Fruit fly (Drosophila melanogaster) whole organism, embryonic: Measurements from ENCODE around the gene Tom70.

Experiments used
- B-H1 ChIP-seq: fragments of 200-800 bp; sonication (Bioruptor generic); IDR thresholded peaks from 3 replicates; pipeline ENCODE4 v1.3.6; 2022; ENCODE audit warnings: missing biosample characterization, missing genetic modification characterization
- Dref ChIP-seq: fragments of 200-800 bp; sonication (Bioruptor generic); IDR thresholded peaks from 2 replicates; pipeline ENCODE4 v1.3.6; 2022; ENCODE audit warnings: missing biosample characterization, missing genetic modification characterization
- Elba2 ChIP-seq: fragments of 200-800 bp; sonication (Bioruptor generic); optimal IDR thresholded peaks from 3 replicates; lab custom pipeline; 2016; ENCODE audit warnings: missing biosample characterization, missing genetic modification characterization
- MBD-R2 ChIP-seq: fragments of 200-800 bp; sonication (Bioruptor generic); IDR thresholded peaks from 2 replicates; pipeline ENCODE4 v1.3.6; 2022; ENCODE audit warnings: missing biosample characterization, missing genetic modification characterization
- cad ChIP-seq: fragments of >200 bp; optimal IDR thresholded peaks from 2 replicates; lab custom pipeline; 2017; ENCODE audit warnings: missing biosample characterization, missing genetic modification characterization
- chif ChIP-seq, 2 experiments: fragments of 200-800 bp; sonication (Bioruptor generic); optimal IDR thresholded peaks; 3 replicates each; lab custom pipeline; 2016; ENCODE audit warnings: missing biosample characterization in 2 of 2, missing genetic modification characterization in 2 of 2
- crp ChIP-seq, 2 experiments: fragments of 200-800 bp; sonication (Bioruptor generic); optimal IDR thresholded peaks; 2 replicates in 1 of 2; 3 replicates in 1 of 2; lab custom pipeline; 2017; ENCODE audit warnings: missing biosample characterization in 2 of 2, missing genetic modification characterization in 2 of 2, mild to moderate bottlenecking in 1 of 2, moderate library complexity in 1 of 2
- trh ChIP-seq: fragments of 200-800 bp; sonication (Bioruptor generic); optimal IDR thresholded peaks from 2 replicates; lab custom pipeline; 2016; ENCODE audit warnings: missing biosample characterization, missing genetic modification characterization

dm6 chr2L:12079827-12080381, 41.6 kb upstream of the Tom70 start:
- TF ChIP-seq Elba2 (GFP tag; lab: Kevin White, UChicago): no peak
- no peak for TF ChIP-seq Dref (GFP tag; lab: Robert Waterston, UW)
- no peak for TF ChIP-seq B-H1 (GFP tag; lab: Robert Waterston, UW)
- TF ChIP-seq cad: peak; percentile 54
- no peak for TF ChIP-seq crp (GFP tag; optimal IDR thresholded peaks at IDR 0.05; lab: Kevin White, UChicago)
- TF ChIP-seq chif (GFP tag; optimal IDR thresholded peaks at IDR 0.05; lab: Kevin White, UChicago): no peak
- no peak for TF ChIP-seq MBD-R2 (GFP tag; lab: Robert Waterston, UW)
- TF ChIP-seq trh (GFP tag; lab: Kevin White, UChicago): no peak
